Fruit fly (Drosophila melanogaster) whole organism, pupa: ENCODE measurements around the gene CG43783.

Experiments used
- Pif1B ChIP-seq: fragments of 200-800 bp; sonication (Bioruptor generic); optimal IDR thresholded peaks from 3 replicates; lab custom pipeline; 2016; ENCODE audit warnings: missing biosample characterization, missing genetic modification characterization
- fd96Ca ChIP-seq: fragments of 200-800 bp; sonication (Bioruptor generic); IDR thresholded peaks from 3 replicates; pipeline ENCODE4 v1.3.6; 2022; ENCODE audit warnings: missing biosample characterization, missing genetic modification characterization

dm6 chr3L:8955199-8955598 lies 1.1 kb upstream of the CG43783 start:
- TF ChIP-seq fd96Ca (no peak), Pif1B (no peak)
